Fruit fly (Drosophila melanogaster): Measurements from ENCODE around the gene PolE2.

dm6 chr3L:5921216-5921615 is 24.0 kb upstream of the PolE2 start, which contains the start of gene PXo:
- TF ChIP-seq CG14655 (GFP tag; optimal IDR thresholded peaks at IDR 0.05) (no peak), Pif1A (GFP tag; optimal IDR thresholded peaks at IDR 0.05) (no peak), CG9948 (tag; optimal IDR thresholded peaks at IDR 0.05) (no peak), D1 (tag; optimal IDR thresholded peaks at IDR 0.05) (no peak), Snoo (tag; optimal IDR thresholded peaks at IDR 0.05) (no peak), Pif1B (GFP tag; optimal IDR thresholded peaks at IDR 0.05) (no peak), CG32121 (GFP tag; IDR thresholded peaks at IDR 0.05) (no peak), CG8159 (tag; optimal IDR thresholded peaks at IDR 0.05) (no peak), CG12605 (GFP tag; IDR thresholded peaks at IDR 0.05) (no peak), rn (GFP tag; IDR thresholded peaks at IDR 0.05) (no peak)
